Worm (Caenorhabditis elegans): Measurements from ENCODE around the gene Y37D8A.19.

- TF ChIP-seq Y53F4B.3 (GFP tag; IDR thresholded peaks at IDR 0.05) = no peak
- peak; percentile 53 for TF ChIP-seq hmg-1.2 (GFP tag; IDR thresholded peaks at IDR 0.05)
- no peak for TF ChIP-seq T07F8.4 (tag; optimal IDR thresholded peaks at IDR 0.05)
- peak; percentile 20 for TF ChIP-seq xnd-1 (tag; optimal IDR thresholded peaks at IDR 0.05)
- peak; percentile 25; the same call in 1 of the 2 replicates for TF ChIP-seq madf-8 (GFP tag; conservative IDR thresholded peaks at IDR 0.05)
- TF ChIP-seq F39B2.1 (GFP tag; IDR thresholded peaks at IDR 0.05) = no peak
- TF ChIP-seq mes-4 (tag; optimal IDR thresholded peaks at IDR 0.05) = no peak
- no peak for TF ChIP-seq hlh-12 (tag; optimal IDR thresholded peaks at IDR 0.05)
These were observed 2.2 kb downstream of the Y37D8A.19 start, which contains the start of gene rbm-7 for ce11 chrIII:12931786-12932427.

Data from whole organism, young adult.